Worm (Caenorhabditis elegans) whole organism, L1 larva: ENCODE data around the gene fbxb-88.

Experiments
- ama-1 ChIP-seq: fragments of 150-350 bp; optimal IDR thresholded peaks from 2 replicates; lab custom pipeline; 2014
- dpl-1 ChIP-seq, 3 experiments: fragments of 150-350 bp in 2 of 3; sonication (generic microtip) in 1 of 3; optimal IDR thresholded peaks; 2 replicates each; lab custom pipeline; 2014 to 2017; ENCODE audit warnings: missing biosample characterization in 3 of 3, missing genetic modification characterization in 3 of 3, missing genetic modification reagents in 3 of 3
- lin-39 ChIP-seq: fragments of 150-350 bp; optimal IDR thresholded peaks from 2 replicates; lab custom pipeline; 2014; ENCODE audit warnings: missing biosample characterization, missing genetic modification reagents, missing genetic modification characterization
- nhr-76 ChIP-seq: sonication (generic microtip); optimal IDR thresholded peaks from 2 replicates; lab custom pipeline; 2017; ENCODE audit warnings: missing biosample characterization, missing genetic modification characterization

- TF ChIP-seq dpl-1 (GFP tag; optimal IDR thresholded peaks at IDR 0.05; lab: Kevin White, UChicago) (no peak), ama-1 (lab: Kevin White, UChicago) (no peak), lin-39 (no peak), nhr-76 (no peak)
Observed at ce11 chrII:4854761-4855160, 27.1 kb upstream of the fbxb-88 start.
